Fruit fly (Drosophila melanogaster): ENCODE results near the gene CG12321.

CG12321 gene

DNA sequence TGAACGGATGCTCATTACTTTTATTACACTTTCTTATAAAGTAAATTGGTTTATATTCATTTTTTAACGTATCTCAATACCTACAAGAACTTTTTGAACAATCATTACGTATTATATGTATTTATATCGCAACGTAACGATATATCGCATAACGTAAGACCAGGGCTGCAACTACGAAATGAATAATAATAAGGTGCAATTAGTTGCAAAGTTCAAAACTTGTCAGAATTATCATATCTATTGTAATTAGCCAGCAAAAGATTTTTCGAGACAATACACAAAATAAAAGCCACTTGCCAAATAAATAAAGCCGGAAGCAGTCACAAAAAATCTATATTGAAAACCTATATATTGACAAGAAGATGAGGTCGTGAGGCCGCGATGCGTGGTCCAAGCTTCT lies 26.8 kb upstream of the CG12321 start (continued):
- TF ChIP-seq Sox15 (GFP tag; optimal IDR thresholded peaks at IDR 0.05), result no peak
- no peak for TF ChIP-seq CG3919 (GFP tag; optimal IDR thresholded peaks at IDR 0.05)
- no peak for TF ChIP-seq CG6792 (GFP tag; optimal IDR thresholded peaks at IDR 0.05)
- no peak for TF ChIP-seq CG8319 (GFP tag; optimal IDR thresholded peaks at IDR 0.05)
- no peak for TF ChIP-seq CG8632 (GFP tag; optimal IDR thresholded peaks at IDR 0.05)
- TF ChIP-seq CG6163 (GFP tag; IDR thresholded peaks at IDR 0.05), result no peak
- TF ChIP-seq spab (GFP tag; optimal IDR thresholded peaks at IDR 0.05), result no peak

DNA sequence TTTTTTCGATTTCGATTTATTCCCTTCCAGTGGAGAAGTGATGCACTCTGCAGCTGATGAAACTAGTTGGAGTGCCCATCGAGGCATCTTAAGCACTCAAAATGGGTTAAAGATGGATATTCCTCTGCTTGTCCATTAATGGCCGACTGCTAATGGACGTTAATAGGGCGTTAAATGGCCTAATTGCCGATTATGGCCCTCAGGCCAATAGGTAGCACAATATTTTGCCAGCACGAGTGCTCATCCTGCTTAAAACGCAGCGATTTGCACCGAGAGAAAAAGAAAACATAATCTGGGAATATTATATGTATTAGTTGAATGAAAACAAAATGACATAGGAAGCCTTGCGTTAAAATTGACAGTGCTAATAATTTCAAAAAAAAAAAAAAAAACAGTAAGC lies 20.0 kb upstream of the CG12321 start, which contains the start of gene CG44158:
TSS of gene CG44158 (plus strand) at position 301 of the 400 bp plus-strand sequence.
- no peak for TF ChIP-seq Hr4 (GFP tag; optimal IDR thresholded peaks at IDR 0.05)

DNA sequence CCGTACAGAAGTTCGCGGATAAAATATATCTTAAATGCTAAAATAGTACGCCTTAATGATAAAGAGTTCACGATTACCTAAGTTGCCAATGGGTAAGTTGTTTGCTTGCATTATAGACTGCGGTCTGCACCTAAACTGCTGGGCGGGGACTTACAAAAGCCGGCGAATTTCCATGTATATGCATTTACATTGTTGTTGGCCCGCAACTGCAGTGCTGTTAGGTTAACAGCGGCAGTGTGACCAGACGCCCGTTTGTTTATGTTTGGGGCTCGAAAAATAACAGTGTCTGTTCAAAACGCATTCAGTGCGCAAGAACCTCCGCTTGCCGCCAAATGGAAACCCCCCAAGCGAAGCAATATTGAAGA lies 11.4 kb upstream of the CG12321 start:
- TF ChIP-seq dsx (GFP tag; optimal IDR thresholded peaks at IDR 0.05; ENCODE audit: poor library complexity, severe bottlenecking) (peak; percentile 89), Met (GFP tag; optimal IDR thresholded peaks at IDR 0.05) (no peak), CG1621 (tag; optimal IDR thresholded peaks at IDR 0.05) (no peak), Eip78C (GFP tag) (no peak), Hr4 (GFP tag; optimal IDR thresholded peaks at IDR 0.05) (no peak)

DNA sequence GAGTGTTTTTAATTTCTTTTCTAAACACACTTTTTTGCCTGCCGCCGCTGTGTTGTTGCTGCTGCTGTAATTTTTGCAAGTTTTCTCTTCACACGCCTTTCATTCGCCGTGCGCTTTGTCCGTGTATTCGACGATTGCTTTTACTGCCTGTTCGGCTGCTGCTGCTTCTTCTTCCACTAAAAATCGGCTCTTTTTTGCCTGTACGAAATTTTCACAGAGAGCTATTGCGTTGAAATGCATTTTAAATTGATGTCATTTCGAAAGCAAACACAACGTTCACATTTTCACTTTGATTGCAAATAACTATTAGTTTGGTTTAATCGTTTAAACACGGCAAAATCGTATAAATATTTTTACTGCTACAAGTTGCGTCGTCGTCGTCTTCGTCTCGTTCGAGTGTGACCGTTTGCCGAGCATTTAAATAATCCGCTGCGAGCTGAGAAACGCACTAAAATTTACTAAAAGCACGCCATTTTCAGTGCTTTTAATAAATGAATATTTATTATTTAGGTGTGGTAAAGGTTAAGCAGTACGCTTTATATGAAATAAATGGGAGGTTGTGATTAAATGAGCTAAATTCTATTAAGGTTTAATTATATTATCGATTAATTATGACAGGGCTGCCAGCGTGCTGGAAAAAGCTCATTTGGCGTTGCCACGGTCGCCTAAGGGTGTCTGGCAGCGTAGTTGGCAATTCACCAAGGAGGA lies 10.8 kb upstream of the CG12321 start, which contains the start of the genes Ssdp and CG7985:
TSS of gene Ssdp (minus strand) at position 419 of the 708 bp plus-strand sequence.
TSS of gene CG7985 (plus strand) at position 681 of the 708 bp plus-strand sequence.
- TF ChIP-seq Met (GFP tag; optimal IDR thresholded peaks at IDR 0.05) (peak; percentile 11), CG6854 (GFP tag; optimal IDR thresholded peaks at IDR 0.05) (peak; percentile 14), Eip78C (GFP tag) (no peak), Smox (GFP tag; optimal IDR thresholded peaks at IDR 0.05) (peak; percentile 11), CG4318 (GFP tag; optimal IDR thresholded peaks at IDR 0.05) (no peak), achi (GFP tag; optimal IDR thresholded peaks at IDR 0.05) (no peak), esn (GFP tag; optimal IDR thresholded peaks at IDR 0.05) (no peak), fd59A (GFP tag; optimal IDR thresholded peaks at IDR 0.05) (no peak), Blimp-1 (GFP tag; optimal IDR thresholded peaks at IDR 0.05) (no peak), topi (GFP tag; optimal IDR thresholded peaks at IDR 0.05) (no peak), pdm3 (GFP tag; optimal IDR thresholded peaks at IDR 0.05) (peak; percentile 23), vri (GFP tag; optimal IDR thresholded peaks at IDR 0.05) (no peak), CG10631 (GFP tag; optimal IDR thresholded peaks at IDR 0.05) (no peak), dsx (GFP tag; optimal IDR thresholded peaks at IDR 0.05; ENCODE audit: poor library complexity, severe bottlenecking) (no peak), eg (GFP tag; IDR thresholded peaks at IDR 0.05) (no peak), CG11762 (GFP tag; optimal IDR thresholded peaks at IDR 0.05; ENCODE audit: insufficient read depth) (no peak), Lpt (GFP tag; optimal IDR thresholded peaks at IDR 0.05) (no peak), fd85E (GFP tag; optimal IDR thresholded peaks at IDR 0.05) (no peak)

DNA sequence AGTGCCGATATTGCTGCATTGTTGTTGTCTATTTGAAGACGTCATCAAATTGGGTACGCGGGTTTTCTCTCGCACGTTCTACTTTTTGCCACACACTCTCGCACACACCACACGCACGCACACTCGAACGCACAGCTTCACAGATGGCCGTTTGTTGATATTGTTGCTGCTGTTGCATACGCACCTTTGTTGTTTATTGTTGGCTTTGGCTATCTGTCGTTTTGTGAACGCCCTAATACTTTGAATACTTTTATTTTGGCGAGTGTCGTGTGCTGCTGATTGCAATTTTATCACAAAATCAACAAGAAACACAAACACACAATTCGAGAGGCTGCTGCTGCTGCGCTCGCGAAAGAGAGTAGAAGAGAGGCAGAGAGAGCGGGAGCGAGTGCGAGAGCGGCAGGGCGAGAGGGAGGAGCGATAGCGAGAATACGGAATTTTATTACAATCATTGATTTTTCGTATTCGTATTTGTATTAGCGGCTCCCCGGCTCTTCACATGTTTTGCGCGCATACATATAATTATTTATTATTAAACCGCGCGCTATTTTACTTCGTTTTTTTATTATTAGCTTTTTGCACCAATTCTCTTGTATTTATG lies 10.1 kb upstream of the CG12321 start:
- TF ChIP-seq fkh (GFP tag; optimal IDR thresholded peaks at IDR 0.05) (peak; percentile 97), Sox14 (GFP tag; optimal IDR thresholded peaks at IDR 0.05) (peak; percentile 6), topi (GFP tag; optimal IDR thresholded peaks at IDR 0.05) (peak; percentile 17), Sox15 (GFP tag; optimal IDR thresholded peaks at IDR 0.05) (no peak), OdsH (GFP tag; optimal IDR thresholded peaks at IDR 0.05) (no peak), esn (GFP tag; optimal IDR thresholded peaks at IDR 0.05) (peak; percentile 48), Eip78C (GFP tag) (peak; percentile 72), Smox (GFP tag; optimal IDR thresholded peaks at IDR 0.05) (no peak), CG6276 (GFP tag; optimal IDR thresholded peaks at IDR 0.05) (peak; percentile 96), Sox102F (GFP tag; optimal IDR thresholded peaks at IDR 0.05) (peak; percentile 56), ss (GFP tag; optimal IDR thresholded peaks at IDR 0.05) (peak; percentile 24 to 43), Eip93F (GFP tag; optimal IDR thresholded peaks at IDR 0.05) (no peak), Met (GFP tag; optimal IDR thresholded peaks at IDR 0.05) (peak; percentile 44), Hr38 (GFP tag; optimal IDR thresholded peaks at IDR 0.05) (no peak), CG34406 (GFP tag; optimal IDR thresholded peaks at IDR 0.05) (peak; percentile 41), pdm3 (GFP tag; optimal IDR thresholded peaks at IDR 0.05) (peak; percentile 5), Hr4 (GFP tag; optimal IDR thresholded peaks at IDR 0.05) (peak; percentile 23), CG9139 (GFP tag; optimal IDR thresholded peaks at IDR 0.05) (peak; percentile 37), vri (GFP tag; optimal IDR thresholded peaks at IDR 0.05) (peak; percentile 80), CG16779 (tag; optimal IDR thresholded peaks at IDR 0.05) (peak; percentile 38), spab (GFP tag; optimal IDR thresholded peaks at IDR 0.05) (peak; percentile 41), fd85E (GFP tag; optimal IDR thresholded peaks at IDR 0.05) (peak; percentile 53), Eip75B (GFP tag; optimal IDR thresholded peaks at IDR 0.05) (peak; percentile 40), CG6792 (GFP tag; optimal IDR thresholded peaks at IDR 0.05) (peak; percentile 39), CG1621 (tag; optimal IDR thresholded peaks at IDR 0.05) (peak; percentile 50), svp (GFP tag) (peak; percentile 55)
